Worm (Caenorhabditis elegans): ENCODE measurements around the gene insc-1.
A peak's percentile ranks its signal among the peaks of the same experiment; 100 is the strongest.

- TF ChIP-seq lin-13 (GFP tag; optimal IDR thresholded peaks at IDR 0.05) (no peak), lin-39 (tag; optimal IDR thresholded peaks at IDR 0.05) (no peak), nhr-11 (tag; optimal IDR thresholded peaks at IDR 0.05) (no peak), nhr-237 (tag; optimal IDR thresholded peaks at IDR 0.05) (no peak), lim-7 (GFP tag; IDR thresholded peaks at IDR 0.05) (peak; percentile 52; the same call in 1 of the 2 replicates), nhr-25 (tag; optimal IDR thresholded peaks at IDR 0.05; ENCODE audit: borderline replicate concordance, insufficient read depth) (no peak), fos-1 (tag; optimal IDR thresholded peaks at IDR 0.05) (no peak), fkh-10 (GFP tag; optimal IDR thresholded peaks at IDR 0.05) (no peak), egl-27 (tag; optimal IDR thresholded peaks at IDR 0.05) (no peak), pqm-1 (tag; optimal IDR thresholded peaks at IDR 0.05) (no peak), unc-39 (tag; optimal IDR thresholded peaks at IDR 0.05) (no peak), dpl-1 (GFP tag; optimal IDR thresholded peaks at IDR 0.05) (no peak), Y5F2A.4 (GFP tag; optimal IDR thresholded peaks at IDR 0.05) (no peak)
Measured at ce11 chrII:7353027-7353426, 5.7 kb upstream of the insc-1 start.
